Worm (Caenorhabditis elegans) whole organism, young adult: ENCODE data around the gene F41E6.12.
A peak's percentile ranks its signal among the peaks of the same experiment; 100 is the strongest.

ENCODE experiments used
- D2030.7 ChIP-seq: fragments of 200-800 bp; sonication (Bioruptor generic); IDR thresholded peaks from 2 replicates; pipeline ENCODE4 v1.3.6; 2022; ENCODE audit warnings: missing genetic modification reagents, missing genetic modification characterization, missing compliant biosample characterization
- F23B12.7 ChIP-seq: sonication (generic microtip); optimal IDR thresholded peaks from 2 replicates; lab custom pipeline; 2017; ENCODE audit warnings: missing genetic modification characterization, mild to moderate bottlenecking, missing compliant biosample characterization, antibody characterized with exemption, moderate library complexity; ENCODE audit not compliant: insufficient read depth
- F39B2.1 ChIP-seq: fragments of 200-800 bp; sonication (Bioruptor generic); IDR thresholded peaks from 2 replicates; pipeline ENCODE4 v1.3.6; 2022; ENCODE audit warnings: missing genetic modification reagents, missing genetic modification characterization, missing compliant biosample characterization
- F55B11.4 ChIP-seq: sonication (generic microtip); optimal IDR thresholded peaks from 2 replicates; lab custom pipeline; 2016; ENCODE audit warnings: missing compliant biosample characterization, missing genetic modification characterization, borderline replicate concordance; ENCODE audit not compliant: insufficient read depth
- K12H6.12 ChIP-seq: fragments of 200-800 bp; sonication (Bioruptor generic); optimal IDR thresholded peaks from 2 replicates; lab custom pipeline; 2018; ENCODE audit warnings: mild to moderate bottlenecking, missing genetic modification characterization, missing compliant biosample characterization
- Y56A3A.18 ChIP-seq: fragments of 200-800 bp; sonication (Bioruptor generic); IDR thresholded peaks from 2 replicates; pipeline ENCODE4 v1.3.6; 2022; ENCODE audit warnings: missing genetic modification reagents, missing genetic modification characterization, missing compliant biosample characterization
- ZK185.1 ChIP-seq: sonication (generic microtip); optimal IDR thresholded peaks from 2 replicates; lab custom pipeline; 2016; ENCODE audit warnings: mild to moderate bottlenecking, missing genetic modification characterization, missing compliant biosample characterization; ENCODE audit not compliant: poor library complexity, severe bottlenecking
- ama-1 ChIP-seq, 3 experiments: fragments of 150-350 bp in 1 of 3; sonication (generic microtip) in 2 of 3; optimal IDR thresholded peaks; 2 replicates each; lab custom pipeline; 2014 to 2018; ENCODE audit warnings: missing biosample characterization in 2 of 3, missing genetic modification characterization in 2 of 3, missing genetic modification reagents in 2 of 3
- athp-1 ChIP-seq: sonication (generic microtip); optimal IDR thresholded peaks from 2 replicates; lab custom pipeline; 2017; ENCODE audit warnings: mild to moderate bottlenecking, missing genetic modification characterization, missing compliant biosample characterization
- ceh-27 ChIP-seq: fragments of 200-800 bp; sonication (Bioruptor generic); optimal IDR thresholded peaks from 2 replicates; lab custom pipeline; 2018; ENCODE audit warnings: mild to moderate bottlenecking, missing genetic modification characterization, moderate library complexity, missing compliant biosample characterization
- ceh-91 ChIP-seq: fragments of 200-800 bp; sonication (Bioruptor generic); IDR thresholded peaks from 2 replicates; pipeline ENCODE4 v1.3.6; 2022; ENCODE audit warnings: missing genetic modification reagents, missing genetic modification characterization, missing compliant biosample characterization
- die-1 ChIP-seq: sonication (generic microtip); optimal IDR thresholded peaks from 2 replicates; lab custom pipeline; 2016; ENCODE audit warnings: missing genotype, mild to moderate bottlenecking, missing genetic modification characterization, missing compliant biosample characterization
- egl-44 ChIP-seq: fragments of 200-800 bp; sonication (Bioruptor generic); IDR thresholded peaks from 2 replicates; pipeline ENCODE4 v1.3.6; 2022; ENCODE audit warnings: missing genetic modification reagents, missing genetic modification characterization, missing compliant biosample characterization
- him-1 ChIP-seq: sonication (generic microtip); optimal IDR thresholded peaks from 2 replicates; lab custom pipeline; 2016; ENCODE audit warnings: missing genotype, missing genetic modification reagents, missing genetic modification characterization, missing compliant biosample characterization
- hlh-12 ChIP-seq: sonication (generic microtip); optimal IDR thresholded peaks from 2 replicates; lab custom pipeline; 2016; ENCODE audit warnings: missing genetic modification characterization, missing compliant biosample characterization
- hrde-1 ChIP-seq: sonication (generic microtip); optimal IDR thresholded peaks from 2 replicates; lab custom pipeline; 2016; ENCODE audit warnings: missing genetic modification characterization, mild to moderate bottlenecking, missing compliant biosample characterization, moderate library complexity, missing genotype, missing genetic modification reagents, borderline replicate concordance
- lag-1 ChIP-seq: fragments of 200-800 bp; sonication (Bioruptor generic); IDR thresholded peaks from 2 replicates; pipeline ENCODE4 v1.3.6; 2022; ENCODE audit warnings: missing genetic modification reagents, missing genetic modification characterization, missing compliant biosample characterization
- lin-40 ChIP-seq: sonication (generic microtip); optimal IDR thresholded peaks from 2 replicates; lab custom pipeline; 2016; ENCODE audit warnings: missing genetic modification characterization, mild to moderate bottlenecking, missing compliant biosample characterization, missing genotype, missing genetic modification reagents
- lir-1 ChIP-seq: fragments of 200-800 bp; sonication (Bioruptor generic); conservative IDR thresholded peaks from 2 replicates; pipeline ENCODE4 v1.3.6; 2022; ENCODE audit warnings: missing genetic modification reagents, missing genetic modification characterization, missing compliant biosample characterization
- lsy-27 ChIP-seq: sonication (generic microtip); optimal IDR thresholded peaks from 2 replicates; lab custom pipeline; 2017; ENCODE audit warnings: missing genetic modification characterization, mild to moderate bottlenecking, missing compliant biosample characterization, antibody characterized with exemption, missing genotype, borderline replicate concordance; ENCODE audit not compliant: insufficient read depth
- madf-10 ChIP-seq: sonication (generic microtip); optimal IDR thresholded peaks from 2 replicates; lab custom pipeline; 2016; ENCODE audit warnings: mild to moderate bottlenecking, missing genetic modification characterization, missing compliant biosample characterization
- madf-8 ChIP-seq: fragments of 200-800 bp; sonication (Bioruptor generic); conservative IDR thresholded peaks from 2 replicates; pipeline ENCODE4 v1.3.6; 2022; ENCODE audit warnings: missing genetic modification reagents, missing genetic modification characterization, missing compliant biosample characterization
- mel-28 ChIP-seq: sonication (generic microtip); optimal IDR thresholded peaks from 2 replicates; lab custom pipeline; 2016; ENCODE audit warnings: borderline replicate concordance, mild to moderate bottlenecking, missing genetic modification characterization, missing compliant biosample characterization
- mes-4 ChIP-seq: sonication (generic microtip); optimal IDR thresholded peaks from 2 replicates; lab custom pipeline; 2016; ENCODE audit warnings: missing genotype, missing genetic modification characterization, missing compliant biosample characterization
- nfyb-1 ChIP-seq: fragments of 200-800 bp; sonication (Bioruptor generic); IDR thresholded peaks from 2 replicates; pipeline ENCODE4 v1.3.6; 2022; ENCODE audit warnings: missing genetic modification reagents, missing genetic modification characterization, missing compliant biosample characterization
- nhr-179 ChIP-seq: sonication (generic microtip); optimal IDR thresholded peaks from 2 replicates; lab custom pipeline; 2016; ENCODE audit warnings: mild to moderate bottlenecking, missing genetic modification characterization, missing compliant biosample characterization
- nhr-27 ChIP-seq: fragments of 200-800 bp; sonication (Bioruptor generic); optimal IDR thresholded peaks from 2 replicates; lab custom pipeline; 2018; ENCODE audit warnings: mild to moderate bottlenecking, missing genetic modification characterization, moderate library complexity, missing compliant biosample characterization
- nhr-80 ChIP-seq: sonication (generic microtip); optimal IDR thresholded peaks from 2 replicates; lab custom pipeline; 2016; ENCODE audit warnings: missing genetic modification characterization, missing compliant biosample characterization
- snpc-1.3 ChIP-seq: sonication (generic microtip); optimal IDR thresholded peaks from 2 replicates; lab custom pipeline; 2017; ENCODE audit warnings: missing genetic modification characterization, mild to moderate bottlenecking, missing compliant biosample characterization, antibody characterized with exemption, moderate library complexity, missing genotype, missing genetic modification reagents; ENCODE audit not compliant: insufficient read depth
- snpc-4 ChIP-seq, 5 experiments: fragments of 150-350 bp in 1 of 5; sonication (generic microtip) in 4 of 5; optimal IDR thresholded peaks; 2 replicates each; lab custom pipeline; 2014 to 2018; ENCODE audit warnings: missing genetic modification characterization in 5 of 5, missing biosample characterization in 3 of 5, antibody characterized with exemption in 2 of 5, mild to moderate bottlenecking in 2 of 5, missing compliant biosample characterization in 2 of 5, missing genotype in 2 of 5, moderate library complexity in 2 of 5, missing genetic modification reagents in 1 of 5
- tbx-9 ChIP-seq: sonication (generic microtip); optimal IDR thresholded peaks from 2 replicates; lab custom pipeline; 2016; ENCODE audit warnings: borderline replicate concordance, missing genetic modification characterization, inconsistent platforms, missing compliant biosample characterization
- unc-130 ChIP-seq: sonication (generic microtip); optimal IDR thresholded peaks from 2 replicates; lab custom pipeline; 2016; ENCODE audit warnings: missing genetic modification reagents, missing genetic modification characterization, missing compliant biosample characterization
- ztf-22 ChIP-seq: fragments of 200-800 bp; sonication (Bioruptor generic); optimal IDR thresholded peaks from 2 replicates; lab custom pipeline; 2018; ENCODE audit warnings: mild to moderate bottlenecking, missing genetic modification characterization, moderate library complexity, missing compliant biosample characterization
- ztf-6 ChIP-seq: fragments of 200-800 bp; sonication (Bioruptor generic); IDR thresholded peaks from 2 replicates; pipeline ENCODE4 v1.3.6; 2022; ENCODE audit warnings: missing genetic modification reagents, missing genetic modification characterization, missing compliant biosample characterization

Gene F41E6.12

DNA sequence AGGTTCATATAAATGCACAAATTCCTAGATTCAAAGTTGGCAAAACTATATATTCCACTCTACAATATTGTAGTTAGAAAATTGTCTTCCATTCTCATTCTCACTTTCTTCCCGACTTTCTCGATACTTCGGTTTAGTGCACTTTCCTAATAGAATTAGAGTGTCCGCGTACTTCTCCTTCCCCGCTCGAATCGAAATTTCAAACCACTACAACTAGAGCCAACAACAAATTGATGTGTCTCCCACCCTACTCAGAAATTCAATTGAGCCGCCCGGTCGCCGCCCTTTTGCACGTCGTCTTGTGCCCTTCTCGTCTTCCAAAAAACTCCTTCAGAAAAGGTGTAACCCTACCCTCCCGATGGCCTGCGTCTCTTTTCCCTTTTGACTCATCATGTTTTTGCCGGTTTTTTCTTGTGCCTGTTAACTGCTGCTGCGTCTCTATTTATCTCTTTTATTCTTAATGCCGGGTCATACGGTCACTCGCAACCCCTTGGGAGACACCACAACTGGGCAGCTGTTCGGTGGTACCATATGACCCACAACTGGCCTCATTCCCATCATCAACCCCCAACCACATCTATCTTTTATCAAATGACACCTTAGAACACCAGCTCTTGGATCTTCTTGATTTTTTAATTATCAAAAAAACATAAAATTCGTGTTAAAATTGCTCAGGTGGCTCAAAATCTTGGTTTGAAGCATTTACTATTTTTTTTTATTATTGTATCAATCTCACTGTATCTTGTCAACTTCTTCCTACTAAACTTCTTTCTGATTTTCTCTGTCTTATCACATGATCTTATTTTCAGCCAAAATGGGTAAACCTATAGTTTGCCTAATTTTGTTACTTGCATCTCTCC is 34.6 kb downstream of the F41E6.12 start, which contains the start of gene tag-196:
Gene tag-196, plus strand, starts transcription at position 810 of the 860 bp plus-strand sequence.
- TF ChIP-seq ama-1 (optimal IDR thresholded peaks at IDR 0.05; lab: Kevin White, UChicago) (no peak), ama-1 (GFP tag; optimal IDR thresholded peaks at IDR 0.05; lab: Kevin White, UChicago) (no peak), lin-40 (tag; lab: Kevin White, UChicago) (no peak), F23B12.7 (tag; lab: Kevin White, UChicago) (no peak), athp-1 (tag; lab: Kevin White, UChicago) (no peak), ceh-27 (GFP tag; lab: Kevin White, UChicago) (no peak), egl-44 (GFP tag; lab: Robert Waterston, UW) (0 out of 2 replicates have a peak, but pooled peaks have one; percentile 14)

DNA sequence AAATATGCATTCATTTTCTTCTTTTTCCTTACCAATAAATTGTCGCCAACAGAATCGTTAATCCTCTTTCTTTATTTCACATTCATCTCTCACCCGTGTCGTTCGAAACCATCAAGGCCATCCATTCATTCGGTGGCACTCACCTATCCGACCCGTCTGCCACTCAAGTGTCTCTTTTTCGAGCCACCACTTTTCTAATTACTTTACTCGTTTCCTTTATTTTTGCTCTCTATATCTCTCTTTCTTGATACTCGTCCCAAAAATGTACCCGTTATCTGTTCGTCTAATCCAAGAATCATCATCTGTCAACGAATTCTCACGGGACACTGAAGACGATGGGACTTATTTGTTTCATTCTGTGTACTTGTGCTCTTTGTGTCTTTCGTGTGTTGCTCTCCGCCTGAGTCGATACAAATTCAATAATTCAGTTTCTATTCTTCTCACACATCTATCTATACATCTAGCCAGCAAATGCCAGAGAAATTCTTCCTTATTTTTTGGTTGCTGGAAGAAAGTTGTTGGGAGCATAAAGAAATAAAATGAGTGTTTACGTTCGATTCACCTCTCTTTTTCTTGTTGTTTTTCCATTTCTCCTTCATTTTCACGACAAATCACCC is 36.1 kb downstream of the F41E6.12 start:
- TF ChIP-seq ztf-6 (GFP tag; lab: Robert Waterston, UW), result no peak
- no peak for TF ChIP-seq ztf-22 (GFP tag; lab: Kevin White, UChicago)
- no peak for TF ChIP-seq mel-28
- no peak for TF ChIP-seq ama-1 (optimal IDR thresholded peaks at IDR 0.05; lab: Kevin White, UChicago)
- TF ChIP-seq ama-1 (GFP tag; optimal IDR thresholded peaks at IDR 0.05; lab: Kevin White, UChicago), result no peak
- no peak for TF ChIP-seq nhr-27

DNA sequence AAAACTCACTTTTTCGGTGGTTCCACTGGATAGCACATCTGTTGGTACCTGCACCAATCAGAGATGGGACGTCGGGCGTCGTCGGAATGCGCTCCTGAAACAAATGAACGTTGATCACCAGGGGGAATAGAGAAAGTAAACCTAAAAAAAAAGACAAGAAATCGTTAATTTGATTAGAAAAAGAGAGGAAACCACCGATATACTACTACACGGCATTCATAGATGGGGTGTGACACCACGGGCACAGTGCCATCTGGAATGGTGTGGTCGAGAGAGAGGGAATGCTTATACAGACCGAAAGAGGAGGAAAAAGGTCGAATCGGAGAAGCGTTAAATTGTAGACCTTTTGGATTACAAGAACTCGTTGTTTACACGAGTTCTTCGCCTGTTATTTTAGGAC is 40.9 kb downstream of the F41E6.12 start, which contains the start of gene C10B5.3:
Gene C10B5.3, minus strand, starts transcription at position 101 of the 400 bp plus-strand sequence.
- TF ChIP-seq snpc-4 (GFP tag; optimal IDR thresholded peaks at IDR 0.05; lab: Kevin White, UChicago), result no peak
- TF ChIP-seq snpc-4 (tag; optimal IDR thresholded peaks at IDR 0.05; lab: Kevin White, UChicago), result no peak
- TF ChIP-seq snpc-1.3 (tag; lab: Kevin White, UChicago), result no peak
- TF ChIP-seq nhr-179 (tag; lab: Kevin White, UChicago), result no peak
- no peak for TF ChIP-seq Y56A3A.18 (GFP tag; lab: Robert Waterston, UW)
- no peak for TF ChIP-seq unc-130
- TF ChIP-seq lir-1 (GFP tag; lab: Robert Waterston, UW), result no peak
- TF ChIP-seq ZK185.1 (tag; lab: Kevin White, UChicago), result no peak
- TF ChIP-seq lsy-27 (tag; lab: Kevin White, UChicago), result no peak
- TF ChIP-seq F55B11.4 (tag; lab: Kevin White, UChicago), result no peak
- no peak for TF ChIP-seq him-1
- TF ChIP-seq mes-4, result no peak
- TF ChIP-seq madf-10, result no peak
- TF ChIP-seq hlh-12 (tag; lab: Kevin White, UChicago), result no peak
- no peak for TF ChIP-seq tbx-9 (tag; lab: Kevin White, UChicago)
- TF ChIP-seq, all 124 proteins: peak for 0

DNA sequence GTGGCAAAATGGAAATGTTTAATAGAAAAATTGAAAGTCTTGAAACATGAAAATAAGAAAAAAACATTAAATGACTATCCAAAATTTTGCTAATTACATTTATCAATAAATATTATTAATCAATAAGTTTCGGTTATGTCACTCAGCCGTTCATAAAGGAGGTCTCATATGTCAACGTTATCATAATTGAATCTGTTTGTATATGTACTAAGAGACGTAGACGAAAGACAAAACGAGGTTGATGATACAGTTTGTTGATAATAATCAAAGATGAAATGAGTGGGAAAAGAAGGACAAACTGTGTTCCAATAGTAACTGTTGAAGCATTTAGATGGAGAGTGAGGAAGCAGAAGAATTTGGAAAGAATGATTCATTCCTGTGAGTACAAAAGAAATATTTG is 42.0 kb downstream of the F41E6.12 start:
- TF ChIP-seq ZK185.1 (tag; lab: Kevin White, UChicago), result no peak
- TF ChIP-seq snpc-4 (GFP tag; optimal IDR thresholded peaks at IDR 0.05; lab: Kevin White, UChicago), result no peak
- peak in 1 of 4 experiments; percentile 46 for TF ChIP-seq snpc-4 (tag; optimal IDR thresholded peaks at IDR 0.05; lab: Kevin White, UChicago)
- TF ChIP-seq nhr-80 (tag; lab: Kevin White, UChicago), result peak; percentile 56

DNA sequence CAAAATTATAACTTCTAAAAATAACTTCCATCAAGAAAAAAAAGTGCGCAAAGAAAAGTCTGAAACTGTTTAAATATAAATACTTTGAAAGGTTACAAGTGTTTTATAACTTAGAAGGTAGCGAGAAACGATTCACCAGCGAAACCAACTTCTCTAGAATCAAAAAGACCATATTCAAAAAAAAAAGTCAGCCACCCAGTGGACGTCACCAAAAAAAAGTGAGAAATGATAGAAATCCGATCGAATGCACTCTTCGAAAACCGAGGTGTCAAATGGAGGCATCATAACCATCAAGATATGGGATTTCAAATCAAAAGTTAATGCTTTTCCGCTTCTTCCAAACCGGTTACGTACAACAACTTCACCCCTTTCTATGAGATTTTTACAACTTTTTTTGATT is 42.5 kb downstream of the F41E6.12 start:
- TF ChIP-seq hrde-1 (no peak), ceh-91 (GFP tag; lab: Robert Waterston, UW) (no peak), nfyb-1 (GFP tag; lab: Robert Waterston, UW) (no peak), die-1 (no peak), tbx-9 (tag; lab: Kevin White, UChicago) (no peak), F55B11.4 (tag; lab: Kevin White, UChicago) (no peak), D2030.7 (GFP tag; lab: Robert Waterston, UW) (no peak), lag-1 (GFP tag; lab: Robert Waterston, UW) (no peak), K12H6.12 (tag; lab: Kevin White, UChicago) (no peak), mel-28 (no peak), madf-8 (GFP tag; lab: Robert Waterston, UW) (no peak), F39B2.1 (GFP tag; lab: Robert Waterston, UW) (no peak)
